Fruit fly (Drosophila melanogaster) whole organism, adult: ENCODE results near the gene CG4982.

Experiments
- CG11617 ChIP-seq: fragments of 200-800 bp; sonication (Bioruptor generic); optimal IDR thresholded peaks from 2 replicates; lab custom pipeline; 2017; ENCODE audit warnings: mild to moderate bottlenecking, missing biosample characterization, missing genetic modification reagents, missing genetic modification characterization
- CG12768 ChIP-seq: fragments of 200-800 bp; sonication (Bioruptor generic); optimal IDR thresholded peaks from 2 replicates; lab custom pipeline; 2017; ENCODE audit warnings: missing biosample characterization, missing genetic modification characterization, mild to moderate bottlenecking, moderate library complexity, missing genetic modification reagents
- CG14711 ChIP-seq: fragments of 200-800 bp; sonication (Bioruptor generic); optimal IDR thresholded peaks from 2 replicates; lab custom pipeline; 2018; ENCODE audit warnings: missing biosample characterization, mild to moderate bottlenecking, missing genetic modification characterization, moderate library complexity
- CG1620 ChIP-seq: fragments of 200-800 bp; sonication (Bioruptor generic); optimal IDR thresholded peaks from 2 replicates; lab custom pipeline; 2016; ENCODE audit warnings: missing biosample characterization, missing genetic modification characterization
- CG33017 ChIP-seq: fragments of 200-800 bp; sonication (Bioruptor generic); optimal IDR thresholded peaks from 2 replicates; lab custom pipeline; 2018; ENCODE audit warnings: missing biosample characterization, mild to moderate bottlenecking, missing genetic modification characterization, moderate library complexity
- CG5204 ChIP-seq: fragments of 200-800 bp; sonication (Bioruptor generic); optimal IDR thresholded peaks from 2 replicates; lab custom pipeline; 2016; ENCODE audit warnings: missing biosample characterization, missing genetic modification characterization
- CG7045 ChIP-seq: fragments of 200-800 bp; sonication (Bioruptor generic); optimal IDR thresholded peaks from 2 replicates; lab custom pipeline; 2017; ENCODE audit warnings: missing biosample characterization, mild to moderate bottlenecking, missing genetic modification characterization
- CG7101 ChIP-seq: fragments of 200-800 bp; sonication (Bioruptor generic); optimal IDR thresholded peaks from 2 replicates; lab custom pipeline; 2018; ENCODE audit warnings: missing biosample characterization, mild to moderate bottlenecking, missing genetic modification characterization, moderate library complexity
- Clk ChIP-seq: fragments of 200-800 bp; sonication (Bioruptor generic); optimal IDR thresholded peaks from 2 replicates; lab custom pipeline; 2017; ENCODE audit warnings: missing biosample characterization, missing genetic modification characterization
- Crg-1 ChIP-seq: fragments of 200-800 bp; sonication (Bioruptor generic); optimal IDR thresholded peaks from 2 replicates; lab custom pipeline; 2016; ENCODE audit warnings: missing biosample characterization, missing genetic modification characterization
- Hr96 ChIP-seq: fragments of 200-800 bp; sonication (Bioruptor generic); optimal IDR thresholded peaks from 2 replicates; lab custom pipeline; 2016; ENCODE audit warnings: missing biosample characterization, missing genetic modification characterization
- Mnt ChIP-seq: fragments of 200-800 bp; sonication (Bioruptor generic); optimal IDR thresholded peaks from 2 replicates; lab custom pipeline; 2016; ENCODE audit warnings: missing biosample characterization, mild to moderate bottlenecking, missing genetic modification characterization
- bab1 ChIP-seq: fragments of 200-800 bp; sonication (Bioruptor generic); optimal IDR thresholded peaks from 3 replicates; lab custom pipeline; 2019; ENCODE audit warnings: missing biosample characterization, mild to moderate bottlenecking, missing genetic modification characterization, moderate library complexity
- cic ChIP-seq: fragments of 200-800 bp; sonication (Bioruptor generic); optimal IDR thresholded peaks from 2 replicates; lab custom pipeline; 2017; ENCODE audit warnings: missing biosample characterization, mild to moderate bottlenecking, missing genetic modification characterization, moderate library complexity
- cnc ChIP-seq, 2 experiments: fragments of >200 bp; optimal IDR thresholded peaks; 2 replicates each; lab custom pipeline; 2017
- kay ChIP-seq: fragments of 200-800 bp; sonication (Bioruptor generic); peaks from one replicate; lab custom pipeline; 2016; ENCODE audit warnings: missing biosample characterization, missing genetic modification characterization, borderline replicate concordance
- ovo ChIP-seq: fragments of 200-800 bp; sonication (Bioruptor generic); optimal IDR thresholded peaks from 2 replicates; lab custom pipeline; 2016; ENCODE audit warnings: missing biosample characterization, missing genetic modification characterization
- pad ChIP-seq: fragments of 200-800 bp; sonication (Bioruptor generic); optimal IDR thresholded peaks from 3 replicates; lab custom pipeline; 2017; ENCODE audit warnings: missing biosample characterization, missing genetic modification characterization, mild to moderate bottlenecking, moderate library complexity, missing genetic modification reagents
- tj ChIP-seq: fragments of 200-800 bp; sonication (Bioruptor generic); optimal IDR thresholded peaks from 3 replicates; lab custom pipeline; 2017; ENCODE audit warnings: missing biosample characterization, mild to moderate bottlenecking, missing genetic modification characterization, moderate library complexity
- toe ChIP-seq: fragments of 200-800 bp; sonication (Bioruptor generic); optimal IDR thresholded peaks from 2 replicates; lab custom pipeline; 2016; ENCODE audit warnings: missing biosample characterization, missing genetic modification characterization

CG4982 gene

DNA sequence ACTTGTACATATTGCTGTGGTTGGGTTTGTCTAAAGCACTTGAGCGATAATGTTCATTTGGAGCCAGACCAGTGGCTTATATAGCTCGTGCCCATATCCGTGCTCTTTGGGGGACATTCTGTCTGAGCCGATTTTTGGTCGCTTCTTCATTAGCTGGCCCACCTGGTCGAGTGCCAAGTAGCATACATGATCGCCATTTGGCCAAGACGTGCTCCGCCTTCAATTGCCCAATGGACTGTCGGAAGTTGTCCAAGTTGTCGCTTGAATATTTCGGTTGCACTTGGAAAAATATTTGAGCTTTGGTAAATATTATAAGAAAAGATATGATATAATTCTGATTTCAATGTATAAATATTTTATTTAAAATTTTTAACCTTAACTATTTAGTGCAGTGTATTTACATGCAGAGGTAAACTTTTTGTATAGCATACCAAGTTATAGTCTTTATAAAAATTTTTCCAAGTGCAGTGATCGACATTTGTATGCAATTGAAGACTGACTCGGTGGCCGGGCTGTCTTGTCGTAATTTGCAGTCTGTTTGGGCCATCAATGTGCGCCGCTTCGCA, 15.8 kb upstream of the CG4982 start, which contains the start of gene CG13047:
Gene CG13047 (minus strand): TSS at position 51 of the 566 bp plus-strand sequence.
- no peak for TF ChIP-seq ovo (GFP tag; lab: Kevin White, UChicago)
- no peak for TF ChIP-seq Crg-1 (GFP tag; lab: Kevin White, UChicago)
- no peak for TF ChIP-seq CG33017
- no peak for TF ChIP-seq tj
- no peak for TF ChIP-seq toe
- no peak for TF ChIP-seq CG12768 (GFP tag; lab: Kevin White, UChicago)
- TF ChIP-seq CG7045: no peak
- no peak for TF ChIP-seq cnc (optimal IDR thresholded peaks at IDR 0.05; lab: Kevin White, UChicago)
- no peak for TF ChIP-seq pad (GFP tag; lab: Kevin White, UChicago)
- TF ChIP-seq kay (GFP tag; lab: Kevin White, UChicago): no peak
- no peak for TF ChIP-seq bab1 (GFP tag; lab: Kevin White, UChicago)

DNA sequence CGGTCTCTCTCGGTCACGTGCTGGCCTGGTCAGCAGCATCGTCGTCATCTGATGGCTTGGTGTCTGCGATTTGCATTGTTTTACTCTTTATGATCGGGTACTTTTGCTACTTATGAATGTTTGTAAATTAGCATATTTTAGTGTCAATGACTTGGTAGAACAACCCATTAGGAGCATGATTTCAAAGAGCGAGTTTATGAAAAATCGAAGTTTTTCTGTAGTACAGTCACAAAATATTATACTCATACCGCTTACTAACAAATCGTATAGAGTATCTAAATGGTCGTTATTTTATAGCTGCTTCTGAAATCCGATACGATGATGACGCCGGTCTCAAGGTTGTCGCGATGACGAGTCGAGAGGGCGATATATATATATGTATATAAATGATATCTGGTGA, 15.0 kb upstream of the CG4982 start:
- no peak for TF ChIP-seq CG11617
- TF ChIP-seq kay (GFP tag; lab: Kevin White, UChicago): no peak
- no peak for TF ChIP-seq CG14711 (tag; lab: Kevin White, UChicago)
- no peak for TF ChIP-seq Clk (GFP tag; lab: Kevin White, UChicago)
- TF ChIP-seq Crg-1 (GFP tag; lab: Kevin White, UChicago): no peak
- no peak for TF ChIP-seq CG7045
- TF ChIP-seq CG1620 (GFP tag; lab: Kevin White, UChicago): no peak

dm6 chr3L:16288322-16288721, 12.9 kb upstream of the CG4982 start, which contains the start of gene CG13046:
TSS of gene CG13046 (minus strand) at chr3L:16288422.
- no peak for TF ChIP-seq Clk (GFP tag; lab: Kevin White, UChicago)
- no peak for TF ChIP-seq ovo (GFP tag; lab: Kevin White, UChicago)
- no peak for TF ChIP-seq CG5204 (GFP tag; lab: Kevin White, UChicago)
- TF ChIP-seq CG11617: no peak
- no peak for TF ChIP-seq CG7101 (tag; lab: Kevin White, UChicago)
- TF ChIP-seq cnc (optimal IDR thresholded peaks at IDR 0.05; lab: Kevin White, UChicago): no peak
- no peak for TF ChIP-seq Hr96 (GFP tag; lab: Kevin White, UChicago)
- TF ChIP-seq kay (GFP tag; lab: Kevin White, UChicago): no peak
- no peak for TF ChIP-seq bab1 (GFP tag; lab: Kevin White, UChicago)
- no peak for TF ChIP-seq CG14711 (tag; lab: Kevin White, UChicago)
- TF ChIP-seq CG33017: no peak
- no peak for TF ChIP-seq pad (GFP tag; lab: Kevin White, UChicago)
- TF ChIP-seq tj: no peak
- TF ChIP-seq Crg-1 (GFP tag; lab: Kevin White, UChicago): no peak
- TF ChIP-seq cic (GFP tag; lab: Kevin White, UChicago): no peak
- no peak for TF ChIP-seq CG1620 (GFP tag; lab: Kevin White, UChicago)

DNA sequence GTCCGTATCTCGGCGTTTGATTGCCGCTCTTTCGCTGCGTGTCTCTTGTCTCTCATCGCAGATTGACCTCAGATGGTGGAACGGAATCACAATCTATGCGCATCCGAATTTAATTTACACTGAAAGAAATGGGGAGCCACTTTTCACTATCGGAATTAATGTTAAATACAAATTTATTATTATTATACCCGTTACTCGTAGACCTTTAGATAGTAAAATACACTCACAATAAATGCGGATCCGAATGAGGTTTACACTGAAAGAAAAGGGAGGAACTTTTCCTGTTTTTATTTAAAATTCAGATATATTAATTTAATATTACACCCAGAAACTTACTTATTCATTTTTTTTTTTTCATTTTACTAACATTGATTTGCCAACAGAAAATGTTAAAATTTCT, 12.2 kb upstream of the CG4982 start:
- TF ChIP-seq Mnt: no peak
- TF ChIP-seq CG12768 (GFP tag; lab: Kevin White, UChicago): no peak
- no peak for TF ChIP-seq bab1 (GFP tag; lab: Kevin White, UChicago)
- TF ChIP-seq tj: no peak
- no peak for TF ChIP-seq CG5204 (GFP tag; lab: Kevin White, UChicago)
- TF ChIP-seq ovo (GFP tag; lab: Kevin White, UChicago): no peak
- TF ChIP-seq toe: no peak
- TF ChIP-seq CG33017: no peak
- TF ChIP-seq cnc (optimal IDR thresholded peaks at IDR 0.05; lab: Kevin White, UChicago): no peak
- no peak for TF ChIP-seq Clk (GFP tag; lab: Kevin White, UChicago)
- TF ChIP-seq CG7045: no peak
- no peak for TF ChIP-seq CG7101 (tag; lab: Kevin White, UChicago)
- no peak for TF ChIP-seq Crg-1 (GFP tag; lab: Kevin White, UChicago)
- TF ChIP-seq kay (GFP tag; lab: Kevin White, UChicago): no peak
- no peak for TF ChIP-seq CG11617

DNA sequence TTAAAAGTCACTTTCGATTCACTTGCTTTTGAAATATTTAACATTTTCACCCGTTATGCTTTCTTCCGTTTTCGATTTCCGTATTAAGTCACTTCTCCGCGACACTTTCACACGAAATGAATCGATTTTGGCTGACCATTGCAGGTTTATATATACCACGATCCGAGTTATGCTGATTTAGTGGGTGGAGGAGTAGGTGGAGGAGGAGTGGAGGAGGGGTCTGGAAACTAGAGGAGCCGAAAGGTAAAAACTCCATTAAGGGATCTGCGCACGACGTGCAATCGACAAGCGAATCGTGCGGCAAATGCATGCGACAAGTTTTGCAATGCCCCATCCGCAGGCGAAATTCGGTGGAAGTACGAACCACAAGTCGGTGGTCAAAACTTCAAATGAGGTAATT, 10.4 kb upstream of the CG4982 start, which contains the start of gene CG13045:
Gene CG13045 (minus strand): TSS at position 101 of the 400 bp plus-strand sequence.
- TF ChIP-seq CG1620 (GFP tag; lab: Kevin White, UChicago) (no peak), kay (GFP tag; lab: Kevin White, UChicago) (no peak), bab1 (GFP tag; lab: Kevin White, UChicago) (no peak), toe (no peak), CG11617 (no peak), CG14711 (tag; lab: Kevin White, UChicago) (no peak), CG33017 (no peak), Mnt (no peak), CG7101 (tag; lab: Kevin White, UChicago) (no peak)

DNA sequence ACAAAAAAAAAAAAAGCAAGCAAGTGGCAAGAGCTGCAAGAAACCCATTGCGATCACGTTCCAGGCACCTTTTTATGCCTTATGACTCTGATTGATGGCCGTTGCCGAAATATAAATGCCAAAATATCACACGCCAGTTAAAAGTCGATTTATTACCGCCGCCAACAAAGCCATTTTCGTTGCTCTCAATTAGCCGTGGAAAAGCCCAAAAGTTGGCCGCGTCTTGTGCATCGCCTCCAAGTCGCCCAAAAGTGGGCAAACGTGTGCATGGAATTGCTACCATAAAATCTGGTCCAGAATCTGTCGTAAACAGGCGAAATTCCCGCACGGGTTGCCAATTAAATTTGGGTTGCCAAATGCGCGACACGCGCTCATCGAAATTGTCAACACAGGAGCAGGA, 9.6 kb upstream of the CG4982 start:
- TF ChIP-seq CG33017 (no peak), CG12768 (GFP tag; lab: Kevin White, UChicago) (no peak), pad (GFP tag; lab: Kevin White, UChicago) (no peak), CG14711 (tag; lab: Kevin White, UChicago) (no peak), cnc (optimal IDR thresholded peaks at IDR 0.05; lab: Kevin White, UChicago) (no peak), Clk (GFP tag; lab: Kevin White, UChicago) (no peak), CG5204 (GFP tag; lab: Kevin White, UChicago) (no peak), cic (GFP tag; lab: Kevin White, UChicago) (no peak), kay (GFP tag; lab: Kevin White, UChicago) (no peak), Crg-1 (GFP tag; lab: Kevin White, UChicago) (no peak), CG1620 (GFP tag; lab: Kevin White, UChicago) (no peak), Mnt (no peak), ovo (GFP tag; lab: Kevin White, UChicago) (no peak), CG11617 (no peak), CG7045 (no peak), tj (no peak), CG7101 (tag; lab: Kevin White, UChicago) (no peak), Hr96 (GFP tag; lab: Kevin White, UChicago) (no peak), toe (no peak), bab1 (GFP tag; lab: Kevin White, UChicago) (no peak)
